Worm (Caenorhabditis elegans) whole organism, late embryonic: ENCODE measurements around the gene K08D10.13.
"Not testable (repeated sequence)": the region's sequence is repeated elsewhere in the genome, so short reads cannot be mapped to it uniquely, and the experiment has no call there.

Experiments used
- K09A11.1 ChIP-seq: sonication (generic microtip); optimal IDR thresholded peaks from 2 replicates; lab custom pipeline; 2017; ENCODE audit warnings: antibody characterized with exemption, mild to moderate bottlenecking, missing genetic modification characterization, missing compliant biosample characterization; ENCODE audit not compliant: insufficient read depth
- T23F11.4 ChIP-seq: fragments of 200-800 bp; sonication (Bioruptor generic); optimal IDR thresholded peaks from 2 replicates; lab custom pipeline; 2018; ENCODE audit warnings: mild to moderate bottlenecking, missing genetic modification characterization, missing compliant biosample characterization
- ceh-14 ChIP-seq: sonication (generic microtip); optimal IDR thresholded peaks from 2 replicates; lab custom pipeline; 2016; ENCODE audit warnings: missing genotype, missing genetic modification characterization, missing compliant biosample characterization
- ceh-30 ChIP-seq: fragments of 150-350 bp; optimal IDR thresholded peaks from 2 replicates; lab custom pipeline; 2014; ENCODE audit warnings: missing biosample characterization, missing genetic modification characterization
- ceh-31 ChIP-seq: sonication (generic microtip); optimal IDR thresholded peaks from 2 replicates; lab custom pipeline; 2016; ENCODE audit warnings: missing genetic modification characterization, missing compliant biosample characterization
- ceh-45 ChIP-seq: fragments of 200-800 bp; sonication (Bioruptor generic); IDR thresholded peaks from 2 replicates; pipeline ENCODE4 v1.3.6; 2022; ENCODE audit warnings: missing genetic modification reagents, missing genetic modification characterization, missing compliant biosample characterization
- ceh-48 ChIP-seq: sonication (generic microtip); optimal IDR thresholded peaks from 2 replicates; lab custom pipeline; 2016; ENCODE audit warnings: missing genetic modification characterization, inconsistent platforms, missing compliant biosample characterization
- ceh-9 ChIP-seq: sonication (generic microtip); optimal IDR thresholded peaks from 2 replicates; lab custom pipeline; 2016; ENCODE audit warnings: mild to moderate bottlenecking, missing genetic modification characterization, inconsistent platforms, missing compliant biosample characterization
- che-1 ChIP-seq: sonication (generic microtip); optimal IDR thresholded peaks from 2 replicates; lab custom pipeline; 2016; ENCODE audit warnings: mild to moderate bottlenecking, missing genetic modification characterization, missing compliant biosample characterization
- elt-4 ChIP-seq: sonication (generic microtip); optimal IDR thresholded peaks from 2 replicates; lab custom pipeline; 2016; ENCODE audit warnings: missing genetic modification characterization, missing compliant biosample characterization
- fkh-10 ChIP-seq: fragments of 150-350 bp; optimal IDR thresholded peaks from 2 replicates; lab custom pipeline; 2014; ENCODE audit warnings: missing biosample characterization, missing genetic modification reagents, missing genetic modification characterization
- fkh-6 ChIP-seq: sonication (generic microtip); optimal IDR thresholded peaks from 2 replicates; lab custom pipeline; 2016; ENCODE audit warnings: missing genetic modification characterization, missing compliant biosample characterization
- gmeb-2 ChIP-seq: sonication (generic microtip); optimal IDR thresholded peaks from 2 replicates; lab custom pipeline; 2016; ENCODE audit warnings: missing genetic modification characterization, inconsistent platforms, missing compliant biosample characterization
- hlh-6 ChIP-seq: sonication (generic microtip); optimal IDR thresholded peaks from 2 replicates; lab custom pipeline; 2016; ENCODE audit warnings: missing genotype, missing genetic modification characterization, missing compliant biosample characterization
- mec-3 ChIP-seq: sonication (generic microtip); optimal IDR thresholded peaks from 2 replicates; lab custom pipeline; 2016; ENCODE audit warnings: borderline replicate concordance, missing genetic modification characterization, missing compliant biosample characterization
- nhr-232 ChIP-seq: sonication (generic microtip); optimal IDR thresholded peaks from 2 replicates; lab custom pipeline; 2016; ENCODE audit warnings: missing genetic modification characterization, missing compliant biosample characterization
- npax-4 ChIP-seq: sonication (generic microtip); optimal IDR thresholded peaks from 2 replicates; lab custom pipeline; 2016; ENCODE audit warnings: missing genetic modification characterization, missing compliant biosample characterization
- pha-2 ChIP-seq: sonication (generic microtip); optimal IDR thresholded peaks from 2 replicates; lab custom pipeline; 2017; ENCODE audit warnings: mild to moderate bottlenecking, missing genetic modification characterization, missing compliant biosample characterization
- pha-4 ChIP-seq: fragments of 150-350 bp; optimal IDR thresholded peaks from 2 replicates; lab custom pipeline; 2018; ENCODE audit warnings: missing biosample characterization, missing genetic modification reagents, missing genetic modification characterization
- pqm-1 ChIP-seq: sonication (generic microtip); optimal IDR thresholded peaks from 2 replicates; lab custom pipeline; 2016; ENCODE audit warnings: missing genetic modification characterization, missing compliant biosample characterization
- ref-2 ChIP-seq: sonication (generic microtip); optimal IDR thresholded peaks from 2 replicates; lab custom pipeline; 2016; ENCODE audit warnings: missing genetic modification characterization, missing compliant biosample characterization
- rnt-1 ChIP-seq: sonication (generic microtip); optimal IDR thresholded peaks from 2 replicates; lab custom pipeline; 2016; ENCODE audit warnings: missing genetic modification characterization, missing compliant biosample characterization
- sox-2 ChIP-seq: fragments of 200-800 bp; sonication (Bioruptor generic); IDR thresholded peaks from 2 replicates; pipeline ENCODE4 v1.3.6; 2022; ENCODE audit warnings: missing genetic modification reagents, missing genetic modification characterization, missing compliant biosample characterization
- sox-4 ChIP-seq: sonication (generic microtip); optimal IDR thresholded peaks from 2 replicates; lab custom pipeline; 2017; ENCODE audit warnings: mild to moderate bottlenecking, missing genetic modification characterization, inconsistent platforms, missing compliant biosample characterization
- unc-86 ChIP-seq: sonication (generic microtip); optimal IDR thresholded peaks from 2 replicates; lab custom pipeline; 2016; ENCODE audit warnings: missing genetic modification characterization, missing compliant biosample characterization

K08D10.13 gene

ce11 chrIV:4137472-4137871 lies 33.9 kb downstream of the K08D10.13 start, which contains the start of gene F49F1.9:
Gene F49F1.9 (minus strand): TSS chrIV:4137572.
- TF ChIP-seq ref-2 (tag; lab: Kevin White, UChicago), result no peak
- no peak for TF ChIP-seq ceh-31
- TF ChIP-seq pha-2 (tag; lab: Kevin White, UChicago), result no peak
- no peak for TF ChIP-seq nhr-232
- no peak for TF ChIP-seq ceh-9 (tag; lab: Kevin White, UChicago)
- TF ChIP-seq unc-86, result no peak
- TF ChIP-seq sox-4, result no peak
- no peak for TF ChIP-seq npax-4
- TF ChIP-seq elt-4 (tag; lab: Kevin White, UChicago), result no peak
- TF ChIP-seq, all 69 proteins: peak for 0

- TF ChIP-seq che-1 (tag; lab: Kevin White, UChicago), result no peak
- TF ChIP-seq T23F11.4 (GFP tag; lab: Kevin White, UChicago), result no peak
- TF ChIP-seq ceh-9 (tag; lab: Kevin White, UChicago), result no peak
Measured at ce11 chrIV:4135744-4136143, 35.6 kb downstream of the K08D10.13 start, which contains the start of gene F49F1.17. Gene F49F1.17 (minus strand): TSS chrIV:4135844.

- not testable (repeated sequence) for TF ChIP-seq gmeb-2 (tag; lab: Kevin White, UChicago); ceh-45 (GFP tag; lab: Robert Waterston, UW); fkh-10
Measured at ce11 chrIV:4125657-4126056, 45.7 kb downstream of the K08D10.13 start, which contains the start of gene F49F1.7. Gene F49F1.7 (minus strand): TSS chrIV:4125757.

- no peak for TF ChIP-seq rnt-1 (tag; lab: Kevin White, UChicago)
- TF ChIP-seq ceh-14 (tag; lab: Kevin White, UChicago), result no peak
- TF ChIP-seq K09A11.1 (tag; lab: Kevin White, UChicago), result no peak
- TF ChIP-seq ceh-45 (GFP tag; lab: Robert Waterston, UW), result no peak
- TF ChIP-seq, all 69 proteins: peak for 0
Measured at ce11 chrIV:4123083-4123482, 48.3 kb downstream of the K08D10.13 start, which contains the start of gene mul-1. Gene mul-1 (minus strand): TSS chrIV:4123166.

ce11 chrIV:4121055-4121454 lies 50.3 kb downstream of the K08D10.13 start:
- TF ChIP-seq ceh-30 (tag; lab: Kevin White, UChicago) (no peak), ceh-48 (no peak), hlh-6 (tag; lab: Kevin White, UChicago) (no peak), pqm-1 (tag; lab: Kevin White, UChicago) (no peak), pha-4 (tag; lab: Kevin White, UChicago) (no peak), K09A11.1 (tag; lab: Kevin White, UChicago) (no peak), sox-2 (no peak), fkh-6 (tag; lab: Kevin White, UChicago) (no peak), nhr-232 (no peak), mec-3 (tag; lab: Kevin White, UChicago) (no peak)
